Worm (Caenorhabditis elegans): ENCODE results near the gene srt-28.

The srt-28 gene

DNA sequence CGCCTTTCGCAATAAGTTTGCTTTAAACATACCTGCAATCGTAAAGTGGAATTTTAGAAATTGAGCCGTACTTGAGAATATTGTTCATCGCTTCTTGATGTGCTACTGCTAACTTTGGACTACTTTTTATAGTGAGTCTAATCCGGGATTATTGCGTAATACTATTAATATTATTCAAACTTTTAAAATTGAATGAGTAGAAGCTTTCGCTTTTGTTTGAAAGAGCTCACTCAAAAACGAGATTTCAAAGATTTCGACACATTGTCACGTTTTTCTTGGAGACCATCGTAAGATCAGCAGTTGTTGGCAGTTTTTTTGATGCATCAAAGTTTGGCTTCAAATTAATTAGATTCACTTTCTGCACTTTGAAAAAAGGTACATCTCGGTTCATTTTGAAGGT is at the start of gene srt-28:
Gene srt-28 (minus strand): TSS at position 101 of the 400 bp plus-strand sequence.
- no peak for TF ChIP-seq nfya-2 (GFP tag; IDR thresholded peaks at IDR 0.05)
- TF ChIP-seq aptf-3 (GFP tag; IDR thresholded peaks at IDR 0.05) = no peak
- no peak for TF ChIP-seq attf-3 (GFP tag; conservative IDR thresholded peaks at IDR 0.05)
- no peak for TF ChIP-seq hmg-1.2 (GFP tag; IDR thresholded peaks at IDR 0.05)

- TF ChIP-seq let-607 (tag; optimal IDR thresholded peaks at IDR 0.05) (no peak), B0035.1 (tag; optimal IDR thresholded peaks at IDR 0.05) (no peak), attf-6 (GFP tag; IDR thresholded peaks at IDR 0.05) (no peak), ztf-28 (GFP tag; IDR thresholded peaks at IDR 0.05) (no peak), madf-6 (GFP tag; IDR thresholded peaks at IDR 0.05) (no peak), tlf-1 (GFP tag; optimal IDR thresholded peaks at IDR 0.05) (no peak)
These were observed 49.7 kb upstream of the srt-28 start, which contains the start of gene R05D8.7 for ce11 chrV:2763105-2763504. TSS of gene R05D8.7 (minus strand) at chrV:2763208.

ce11 chrV:2761470-2761869 is 48.0 kb upstream of the srt-28 start:
- no peak for TF ChIP-seq lin-54 (GFP tag; optimal IDR thresholded peaks at IDR 0.05)
- no peak for TF ChIP-seq attf-6 (GFP tag; IDR thresholded peaks at IDR 0.05)
- TF ChIP-seq zfh-2 (GFP tag; conservative IDR thresholded peaks at IDR 0.05) = peak; percentile 75
- TF ChIP-seq dpff-1 (tag; optimal IDR thresholded peaks at IDR 0.05) = no peak
- TF ChIP-seq F22D6.2 (tag; optimal IDR thresholded peaks at IDR 0.05) = no peak
- TF ChIP-seq attf-5 (GFP tag; optimal IDR thresholded peaks at IDR 0.05) = no peak
- TF ChIP-seq lin-40 (tag; optimal IDR thresholded peaks at IDR 0.05) = no peak

ce11 chrV:2759456-2759855 is 46.0 kb upstream of the srt-28 start, which contains the start of gene srg-58:
TSS of gene srg-58 (minus strand) at chrV:2759556.
- no peak for TF ChIP-seq ceh-58 (GFP tag; IDR thresholded peaks at IDR 0.05)
- TF ChIP-seq lsy-27 (tag; optimal IDR thresholded peaks at IDR 0.05; ENCODE audit: borderline replicate concordance, insufficient read depth) = no peak
- no peak for TF ChIP-seq attf-6 (GFP tag; IDR thresholded peaks at IDR 0.05)
- TF ChIP-seq F10E7.11 (tag; optimal IDR thresholded peaks at IDR 0.05) = no peak

- TF ChIP-seq zfh-2 (GFP tag; conservative IDR thresholded peaks at IDR 0.05) = peak; percentile 75
- peak; percentile 28; the same call in 1 of the 2 replicates for TF ChIP-seq egrh-3 (GFP tag; IDR thresholded peaks at IDR 0.05)
- no peak for TF ChIP-seq C17E4.6 (GFP tag; IDR thresholded peaks at IDR 0.05)
These were observed 45.0 kb upstream of the srt-28 start for ce11 chrV:2758437-2758836.

- TF ChIP-seq F37B4.10 (GFP tag; IDR thresholded peaks at IDR 0.05) (0 out of 2 replicates have a peak, but pooled peaks have one; percentile 84), repo-1 (tag; optimal IDR thresholded peaks at IDR 0.05) (no peak), fkh-3 (tag; optimal IDR thresholded peaks at IDR 0.05) (peak; percentile 14), madf-8 (GFP tag; conservative IDR thresholded peaks at IDR 0.05) (no peak), F10E7.11 (tag; optimal IDR thresholded peaks at IDR 0.05) (no peak), F57A8.1 (GFP tag; optimal IDR thresholded peaks at IDR 0.05) (no peak), C06A6.2 (GFP tag; conservative IDR thresholded peaks at IDR 0.05) (no peak), lir-1 (GFP tag; conservative IDR thresholded peaks at IDR 0.05) (no peak), C17E4.6 (GFP tag; IDR thresholded peaks at IDR 0.05) (no peak), lsl-1 (GFP tag; optimal IDR thresholded peaks at IDR 0.05) (no peak), Y95B8A.8 (GFP tag; IDR thresholded peaks at IDR 0.05) (no peak), F52B5.7 (tag; optimal IDR thresholded peaks at IDR 0.05) (no peak), snpc-1.1 (tag; optimal IDR thresholded peaks at IDR 0.05; ENCODE audit: insufficient read depth) (peak; percentile 68), ceh-40 (GFP tag; IDR thresholded peaks at IDR 0.05) (no peak), Y67H2A.10 (GFP tag; conservative IDR thresholded peaks at IDR 0.05) (no peak), ceh-27 (GFP tag; optimal IDR thresholded peaks at IDR 0.05) (no peak), unc-130 (GFP tag; optimal IDR thresholded peaks at IDR 0.05) (no peak), dpl-1 (GFP tag; optimal IDR thresholded peaks at IDR 0.05) (no peak), egrh-3 (GFP tag; IDR thresholded peaks at IDR 0.05) (peak; percentile 33; the same call in 1 of the 2 replicates), ZK185.1 (tag; optimal IDR thresholded peaks at IDR 0.05; ENCODE audit: poor library complexity, severe bottlenecking) (no peak), Y56A3A.18 (GFP tag; IDR thresholded peaks at IDR 0.05) (no peak)
These were observed 43.9 kb upstream of the srt-28 start, which contains the start of gene srx-28 for ce11 chrV:2757226-2757893. TSS of gene srx-28 (minus strand) at chrV:2757276.
